Fruit fly (Drosophila melanogaster) ovary, adult (tissue): Measurements from ENCODE around the gene ImpE3.
A peak's percentile ranks its signal among the peaks of the same experiment; 100 is the strongest.

Experiments
- CG17801 ChIP-seq: fragments of 200-800 bp; optimal IDR thresholded peaks from 2 replicates; lab custom pipeline; 2019; ENCODE audit warnings: missing biosample characterization, mild to moderate bottlenecking, missing genetic modification characterization, moderate library complexity; ENCODE audit not compliant: partially characterized antibody

ImpE3 gene

dm6 chr3R:8007595-8008255 lies 21.6 kb downstream of the ImpE3 start, which contains the start of gene CG2767:
TSS of gene CG2767 (minus strand) at chr3R:8008110.
- TF ChIP-seq CG17801 (GFP tag; lab: Kevin White, UChicago): no peak

- peak; percentile 90 for TF ChIP-seq CG17801 (GFP tag; lab: Kevin White, UChicago)
Observed at dm6 chr3R:8001074-8001669, 28.2 kb downstream of the ImpE3 start, which contains the start of the genes Kmn2 and CG2698. TSS of gene Kmn2 (minus strand) at chr3R:8001309. TSS of gene CG2698 (plus strand) at chr3R:8001562.

- TF ChIP-seq CG17801 (GFP tag; lab: Kevin White, UChicago): no peak
Observed at dm6 chr3R:7999530-8000116, 29.7 kb downstream of the ImpE3 start, which contains the start of gene PIG-H. TSS of gene PIG-H (plus strand) at chr3R:7999832.

dm6 chr3R:7998778-7999177 lies 30.6 kb downstream of the ImpE3 start:
- TF ChIP-seq CG17801 (GFP tag; lab: Kevin White, UChicago): no peak

- no peak for TF ChIP-seq CG17801 (GFP tag; lab: Kevin White, UChicago)
Observed at dm6 chr3R:7995722-7996121, 33.6 kb downstream of the ImpE3 start, which contains the start of gene Elovl7. TSS of gene Elovl7 (minus strand) at chr3R:7995852.

- no peak for TF ChIP-seq CG17801 (GFP tag; lab: Kevin White, UChicago)
Observed at dm6 chr3R:7994629-7995028, 34.7 kb downstream of the ImpE3 start.

dm6 chr3R:7993506-7993905 lies 35.8 kb downstream of the ImpE3 start:
- no peak for TF ChIP-seq CG17801 (GFP tag; lab: Kevin White, UChicago)

dm6 chr3R:7992100-7992499 lies 37.2 kb downstream of the ImpE3 start:
- no peak for TF ChIP-seq CG17801 (GFP tag; lab: Kevin White, UChicago)

dm6 chr3R:7991446-7991845 lies 37.9 kb downstream of the ImpE3 start:
- TF ChIP-seq CG17801 (GFP tag; lab: Kevin White, UChicago): no peak

- no peak for TF ChIP-seq CG17801 (GFP tag; lab: Kevin White, UChicago)
Observed at dm6 chr3R:7990799-7991423, 38.4 kb downstream of the ImpE3 start.

- no peak for TF ChIP-seq CG17801 (GFP tag; lab: Kevin White, UChicago)
Observed at dm6 chr3R:7990257-7990656, 39.1 kb downstream of the ImpE3 start.

- TF ChIP-seq CG17801 (GFP tag; lab: Kevin White, UChicago): no peak
Observed at dm6 chr3R:7981396-7981795, 48.0 kb downstream of the ImpE3 start.

dm6 chr3R:7980222-7980621 lies 49.1 kb downstream of the ImpE3 start, which contains the start of gene Sfp84E:
TSS of gene Sfp84E (minus strand) at chr3R:7980322.
- no peak for TF ChIP-seq CG17801 (GFP tag; lab: Kevin White, UChicago)
